Worm (Caenorhabditis elegans) whole organism, early embryonic: ENCODE data around the gene gcc-1.

Experiments used
- B0310.2 ChIP-seq: sonication (generic microtip); optimal IDR thresholded peaks from 2 replicates; lab custom pipeline; 2016; ENCODE audit warnings: mild to moderate bottlenecking, missing genetic modification characterization, missing compliant biosample characterization
- aly-1 ChIP-seq: sonication (generic microtip); optimal IDR thresholded peaks from 2 replicates; lab custom pipeline; 2016; ENCODE audit warnings: missing genetic modification characterization, missing compliant biosample characterization
- ama-1 ChIP-seq: fragments of 150-350 bp; optimal IDR thresholded peaks from 2 replicates; lab custom pipeline; 2014
- ceh-13 ChIP-seq: fragments of 200-800 bp; sonication (Bioruptor generic); optimal IDR thresholded peaks from 2 replicates; lab custom pipeline; 2018; ENCODE audit warnings: mild to moderate bottlenecking, missing genetic modification characterization, missing compliant biosample characterization
- ceh-36 ChIP-seq: sonication (generic microtip); optimal IDR thresholded peaks from 2 replicates; lab custom pipeline; 2016; ENCODE audit warnings: missing genetic modification characterization, inconsistent platforms, missing compliant biosample characterization
- ets-7 ChIP-seq: sonication (generic microtip); optimal IDR thresholded peaks from 2 replicates; lab custom pipeline; 2016; ENCODE audit warnings: missing genotype, missing genetic modification characterization, missing compliant biosample characterization
- hmg-4 ChIP-seq: fragments of 200-800 bp; sonication (Bioruptor generic); optimal IDR thresholded peaks from 2 replicates; lab custom pipeline; 2018; ENCODE audit warnings: mild to moderate bottlenecking, missing genetic modification characterization, missing compliant biosample characterization
- tbx-11 ChIP-seq: fragments of 200-800 bp; sonication (Bioruptor generic); IDR thresholded peaks from 2 replicates; pipeline ENCODE4 v1.3.6; 2022; ENCODE audit warnings: missing genetic modification characterization, missing compliant biosample characterization

DNA sequence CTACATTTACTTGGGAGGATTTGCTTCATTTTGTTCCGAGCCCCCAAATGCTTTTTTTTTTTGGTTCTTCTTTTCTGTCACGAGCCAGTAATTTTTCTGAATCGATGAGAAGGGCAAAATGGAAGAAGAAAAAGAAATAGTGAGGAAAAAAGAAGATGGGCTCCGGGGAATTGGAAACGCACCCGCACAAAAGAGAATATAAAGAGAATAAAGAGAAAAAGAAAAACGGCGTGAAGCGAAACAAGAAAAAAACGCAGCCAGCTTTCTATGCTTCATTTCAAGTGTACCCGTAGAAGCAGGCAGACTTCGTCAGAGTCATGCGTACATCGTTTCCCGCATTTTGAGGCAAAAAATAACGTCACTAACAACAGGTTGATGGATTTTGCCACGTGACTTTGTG lies 48.7 kb upstream of the gcc-1 start:
- TF ChIP-seq ama-1 (no peak), aly-1 (tag; lab: Kevin White, UChicago) (no peak), B0310.2 (tag; lab: Kevin White, UChicago) (no peak), ceh-36 (tag; lab: Kevin White, UChicago) (no peak), hmg-4 (no peak), ceh-13 (GFP tag; lab: Kevin White, UChicago) (no peak), tbx-11 (GFP tag; lab: Robert Waterston, UW) (no peak), ets-7 (tag; lab: Kevin White, UChicago) (no peak)
